Fruit fly (Drosophila melanogaster): ENCODE results near the gene CG17560.

DNA sequence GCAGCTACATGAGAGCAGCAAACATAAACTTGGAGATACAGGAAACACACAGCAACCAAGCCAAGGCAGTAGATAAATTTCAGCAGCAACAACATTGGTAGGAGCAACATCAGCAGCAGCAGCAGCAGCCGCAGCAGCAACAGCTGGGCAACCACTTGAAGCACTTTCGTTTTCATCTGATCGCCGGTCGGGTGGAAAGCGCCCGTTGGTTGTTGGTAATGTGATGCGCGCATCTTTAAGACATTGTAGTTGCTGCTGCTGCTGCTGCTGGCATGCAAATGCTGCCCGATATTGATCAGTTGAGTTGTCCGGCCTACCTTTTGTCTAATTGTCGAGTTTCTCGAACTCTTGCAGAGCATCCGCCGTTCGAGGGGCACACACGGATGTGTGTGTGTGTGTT, 26.3 kb upstream of the CG17560 start:
- TF ChIP-seq Pif1A (GFP tag; optimal IDR thresholded peaks at IDR 0.05) = no peak
- no peak for TF ChIP-seq CG9948 (tag; optimal IDR thresholded peaks at IDR 0.05)
- no peak for TF ChIP-seq fd96Ca (GFP tag; IDR thresholded peaks at IDR 0.05)
- no peak for TF ChIP-seq CG14655 (GFP tag; optimal IDR thresholded peaks at IDR 0.05)
